Worm (Caenorhabditis elegans) whole organism, L4 larva: ENCODE data around the gene B0034.7.
A peak's percentile ranks its signal among the peaks of the same experiment; 100 is the strongest.

Source experiments
- D1046.2 ChIP-seq: fragments of 200-800 bp; sonication (Bioruptor generic); IDR thresholded peaks from 2 replicates; pipeline ENCODE4 v1.3.6; 2022; ENCODE audit warnings: missing genetic modification characterization, missing compliant biosample characterization
- F26F4.8 ChIP-seq: fragments of 200-800 bp; sonication (Bioruptor generic); conservative IDR thresholded peaks from 2 replicates; pipeline ENCODE4 v1.3.6; 2022; ENCODE audit warnings: missing genetic modification characterization, missing compliant biosample characterization
- F49E8.2 ChIP-seq: sonication (generic microtip); optimal IDR thresholded peaks from 2 replicates; lab custom pipeline; 2016; ENCODE audit warnings: missing compliant biosample characterization, mild to moderate bottlenecking, missing genetic modification characterization, borderline replicate concordance
- R02D3.7 ChIP-seq: fragments of 150-350 bp; sonication (generic microtip); optimal IDR thresholded peaks from 3 replicates; lab custom pipeline; 2014; ENCODE audit warnings: missing biosample characterization, missing genetic modification characterization
- Y5F2A.4 ChIP-seq: fragments of 200-800 bp; sonication (Bioruptor generic); optimal IDR thresholded peaks from 2 replicates; lab custom pipeline; 2018; ENCODE audit warnings: mild to moderate bottlenecking, missing genetic modification characterization, missing compliant biosample characterization
- aha-1 ChIP-seq: fragments of 150-350 bp; peaks from one replicate; lab custom pipeline; 2014; ENCODE audit warnings: missing biosample characterization, missing genetic modification characterization
- ama-1 ChIP-seq: fragments of 150-350 bp; optimal IDR thresholded peaks from 2 replicates; lab custom pipeline; 2014; ENCODE audit warnings: inconsistent platforms, mixed read lengths
- ceh-82 ChIP-seq: sonication (generic microtip); optimal IDR thresholded peaks from 2 replicates; lab custom pipeline; 2017; ENCODE audit warnings: missing biosample characterization, missing genetic modification characterization
- ctbp-1 ChIP-seq: fragments of 200-800 bp; sonication (Bioruptor generic); IDR thresholded peaks from 2 replicates; pipeline ENCODE4 v1.3.6; 2022; ENCODE audit warnings: missing genetic modification reagents, missing genetic modification characterization, missing compliant biosample characterization
- daf-12 ChIP-seq: fragments of 150-350 bp; optimal IDR thresholded peaks from 2 replicates; lab custom pipeline; 2014; ENCODE audit warnings: missing biosample characterization, missing genetic modification reagents, missing genetic modification characterization
- daf-16 ChIP-seq, 3 experiments: sonication (generic microtip); optimal IDR thresholded peaks; 2 replicates each; lab custom pipeline; 2016 to 2017; ENCODE audit warnings: missing genetic modification characterization in 3 of 3, missing genetic modification reagents in 3 of 3, mild to moderate bottlenecking in 2 of 3, missing compliant biosample characterization in 2 of 3, missing biosample characterization in 1 of 3, moderate library complexity in 1 of 3
- daf-8 ChIP-seq: fragments of 200-800 bp; sonication (Bioruptor generic); IDR thresholded peaks from 2 replicates; pipeline ENCODE4 v1.3.6; 2022; ENCODE audit warnings: missing genetic modification characterization, missing compliant biosample characterization
- dmd-6 ChIP-seq: fragments of 200-800 bp; sonication (Bioruptor generic); IDR thresholded peaks from 2 replicates; pipeline ENCODE4 v1.3.6; 2022; ENCODE audit warnings: missing genetic modification reagents, missing genetic modification characterization, missing compliant biosample characterization
- dmd-9 ChIP-seq: fragments of 200-800 bp; sonication (Bioruptor generic); IDR thresholded peaks from 2 replicates; pipeline ENCODE4 v1.3.6; 2022; ENCODE audit warnings: missing genetic modification reagents, missing genetic modification characterization, missing compliant biosample characterization
- dpl-1 ChIP-seq: fragments of 150-350 bp; optimal IDR thresholded peaks from 2 replicates; lab custom pipeline; 2014; ENCODE audit warnings: missing biosample characterization, missing genetic modification reagents, missing genetic modification characterization
- egl-43 ChIP-seq: fragments of 200-800 bp; sonication (Bioruptor generic); IDR thresholded peaks from 2 replicates; pipeline ENCODE4 v1.3.6; 2022; ENCODE audit warnings: missing genetic modification reagents, missing genetic modification characterization, missing compliant biosample characterization
- hlh-30 ChIP-seq: sonication (generic microtip); optimal IDR thresholded peaks from 2 replicates; lab custom pipeline; 2017; ENCODE audit warnings: antibody characterized with exemption, mild to moderate bottlenecking, missing genetic modification characterization, missing compliant biosample characterization; ENCODE audit not compliant: insufficient read depth
- jun-1 ChIP-seq: fragments of 150-350 bp; optimal IDR thresholded peaks from 2 replicates; lab custom pipeline; 2014; ENCODE audit warnings: missing biosample characterization, missing genetic modification reagents, missing genetic modification characterization
- lim-7 ChIP-seq: fragments of 200-800 bp; sonication (Bioruptor generic); IDR thresholded peaks from 2 replicates; pipeline ENCODE4 v1.3.6; 2022; ENCODE audit warnings: missing genetic modification characterization, missing compliant biosample characterization
- lin-15B ChIP-seq: fragments of 150-350 bp; sonication (generic microtip); optimal IDR thresholded peaks from 3 replicates; lab custom pipeline; 2014; ENCODE audit warnings: missing biosample characterization, missing genetic modification characterization
- lin-29 ChIP-seq: fragments of 200-800 bp; sonication (Bioruptor generic); IDR thresholded peaks from 2 replicates; pipeline ENCODE4 v1.3.6; 2022; ENCODE audit warnings: missing genetic modification reagents, missing genetic modification characterization, missing compliant biosample characterization
- lin-38 ChIP-seq: fragments of 200-800 bp; sonication (Bioruptor generic); IDR thresholded peaks from 2 replicates; pipeline ENCODE4 v1.3.6; 2022; ENCODE audit warnings: missing genetic modification reagents, missing genetic modification characterization, missing compliant biosample characterization
- lir-3 ChIP-seq: sonication (generic microtip); optimal IDR thresholded peaks from 2 replicates; lab custom pipeline; 2016; ENCODE audit warnings: mild to moderate bottlenecking, missing genetic modification characterization, missing compliant biosample characterization
- madf-9 ChIP-seq: fragments of 200-800 bp; sonication (Bioruptor generic); conservative IDR thresholded peaks from 2 replicates; pipeline ENCODE4 v1.3.6; 2022; ENCODE audit warnings: missing genetic modification reagents, missing genetic modification characterization, missing compliant biosample characterization
- mep-1 ChIP-seq: fragments of 150-350 bp; sonication (generic microtip); optimal IDR thresholded peaks from 3 replicates; lab custom pipeline; 2014; ENCODE audit warnings: missing biosample characterization, missing genetic modification characterization
- mes-2 ChIP-seq: sonication (generic microtip); optimal IDR thresholded peaks from 2 replicates; lab custom pipeline; 2016; ENCODE audit warnings: missing genotype, mild to moderate bottlenecking, missing genetic modification characterization, missing compliant biosample characterization; ENCODE audit not compliant: poor library complexity, severe bottlenecking
- mxl-2 ChIP-seq: fragments of 200-800 bp; sonication (Bioruptor generic); conservative IDR thresholded peaks from 2 replicates; pipeline ENCODE4 v1.3.6; 2022; ENCODE audit warnings: missing genetic modification reagents, missing genetic modification characterization, missing compliant biosample characterization
- mxl-3 ChIP-seq: fragments of 200-800 bp; sonication (Bioruptor generic); optimal IDR thresholded peaks from 2 replicates; lab custom pipeline; 2018; ENCODE audit warnings: mild to moderate bottlenecking, missing genetic modification characterization, missing compliant biosample characterization
- nhr-11 ChIP-seq: fragments of 150-350 bp; optimal IDR thresholded peaks from 2 replicates; lab custom pipeline; 2014; ENCODE audit warnings: missing biosample characterization, missing genetic modification characterization
- nhr-41 ChIP-seq: fragments of 200-800 bp; sonication (Bioruptor generic); IDR thresholded peaks from 2 replicates; pipeline ENCODE4 v1.3.6; 2022; ENCODE audit warnings: missing genetic modification reagents, missing genetic modification characterization, missing compliant biosample characterization
- nhr-42 ChIP-seq: fragments of 200-800 bp; sonication (Bioruptor generic); IDR thresholded peaks from 2 replicates; pipeline ENCODE4 v1.3.6; 2022; ENCODE audit warnings: missing genetic modification characterization, missing compliant biosample characterization
- nhr-48 ChIP-seq: sonication (generic microtip); optimal IDR thresholded peaks from 2 replicates; lab custom pipeline; 2016; ENCODE audit warnings: mild to moderate bottlenecking, missing genetic modification characterization, missing compliant biosample characterization
- nhr-77 ChIP-seq: fragments of 150-350 bp; optimal IDR thresholded peaks from 2 replicates; lab custom pipeline; 2014; ENCODE audit warnings: missing biosample characterization, missing genetic modification characterization
- pha-4 ChIP-seq, 2 experiments: fragments of 150-350 bp in 1 of 2; fragments of 200-800 bp in 1 of 2; sonication (Bioruptor generic) in 1 of 2; IDR thresholded peaks in 1 of 2; optimal IDR thresholded peaks in 1 of 2; 2 replicates each; pipeline versions ENCODE4 v1.3.6 to Lab custom; 2014 to 2022; ENCODE audit warnings: missing genetic modification characterization in 2 of 2, missing genetic modification reagents in 2 of 2, missing biosample characterization in 1 of 2, missing compliant biosample characterization in 1 of 2
- set-16 ChIP-seq: fragments of 200-800 bp; sonication (Bioruptor generic); IDR thresholded peaks from 2 replicates; pipeline ENCODE4 v1.3.6; 2022; ENCODE audit warnings: missing genetic modification reagents, missing genetic modification characterization, missing compliant biosample characterization
- skn-1 ChIP-seq: fragments of 150-350 bp; optimal IDR thresholded peaks from 2 replicates; lab custom pipeline; 2014; ENCODE audit warnings: missing biosample characterization, missing genetic modification characterization
- spr-3 ChIP-seq: fragments of 200-800 bp; sonication (Bioruptor generic); optimal IDR thresholded peaks from 2 replicates; lab custom pipeline; 2018; ENCODE audit warnings: mild to moderate bottlenecking, missing genetic modification characterization, missing compliant biosample characterization
- unc-62 ChIP-seq, 3 experiments: fragments of 150-350 bp in 1 of 3; sonication (generic microtip); optimal IDR thresholded peaks in 2 of 3; peaks in 1 of 3; 1 replicate in 1 of 3; 2 replicates in 2 of 3; lab custom pipeline; 2014 to 2017; ENCODE audit warnings: missing biosample characterization in 3 of 3, missing genetic modification characterization in 3 of 3, missing genetic modification reagents in 3 of 3, missing genotype in 1 of 3
- zip-2 ChIP-seq: fragments of 150-350 bp; optimal IDR thresholded peaks from 2 replicates; lab custom pipeline; 2014; ENCODE audit warnings: missing biosample characterization, missing genetic modification characterization
- ztf-11 ChIP-seq: fragments of 150-350 bp; optimal IDR thresholded peaks from 2 replicates; lab custom pipeline; 2014; ENCODE audit warnings: missing biosample characterization, missing genetic modification characterization

B0034.7 gene

DNA sequence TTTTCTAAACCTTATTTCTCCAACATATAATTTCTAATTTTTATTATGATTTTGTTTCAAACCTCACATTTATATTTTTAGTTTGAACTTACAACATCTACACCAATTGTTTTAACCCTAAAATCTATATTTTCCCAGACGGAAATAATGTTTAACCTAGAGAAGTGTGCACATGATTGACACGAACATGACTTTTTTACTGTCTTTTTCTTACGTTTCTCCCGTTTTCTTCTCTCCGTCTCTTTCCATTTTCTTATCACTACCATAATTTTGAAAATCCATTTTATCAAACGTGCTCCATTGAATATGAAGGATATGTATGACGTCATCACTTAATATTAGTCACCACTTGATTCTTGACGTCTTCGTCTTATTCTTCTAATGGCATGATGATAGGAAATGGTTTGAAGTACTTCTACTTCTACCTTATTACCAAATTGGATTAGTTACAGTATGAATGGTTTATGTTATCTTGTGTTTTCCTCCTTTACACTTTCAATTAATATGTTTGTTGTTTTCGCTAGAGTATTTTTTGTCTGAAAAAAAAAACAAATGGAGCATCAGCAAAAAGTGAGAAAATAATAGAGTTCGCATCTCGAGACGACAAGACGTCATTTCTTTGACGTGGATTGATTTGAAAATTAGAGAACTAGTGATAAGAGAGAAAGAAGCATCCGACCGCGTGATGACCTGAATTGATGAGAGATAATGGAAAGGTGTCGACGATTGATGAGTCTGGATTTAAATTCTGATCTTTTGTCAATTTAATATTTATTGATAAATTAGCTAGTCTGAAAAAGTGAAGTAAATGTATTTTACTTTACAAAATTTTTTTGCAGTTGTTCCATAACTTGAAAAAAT lies 29.3 kb upstream of the B0034.7 start (continued):
- no peak for TF ChIP-seq lim-7 (GFP tag; lab: Robert Waterston, UW)
- no peak for TF ChIP-seq nhr-41 (GFP tag; lab: Robert Waterston, UW)
- no peak for TF ChIP-seq pha-4 (GFP tag; IDR thresholded peaks at IDR 0.05; lab: Robert Waterston, UW)
- no peak for TF ChIP-seq pha-4 (tag; optimal IDR thresholded peaks at IDR 0.05; lab: Kevin White, UChicago)
- TF ChIP-seq nhr-11 (tag; lab: Kevin White, UChicago) = peak; percentile 66
- TF ChIP-seq D1046.2 (GFP tag; lab: Robert Waterston, UW) = no peak
- no peak for TF ChIP-seq ztf-11 (tag; lab: Kevin White, UChicago)
- no peak for TF ChIP-seq daf-8
- TF ChIP-seq nhr-48 (tag; lab: Kevin White, UChicago) = peak; percentile 22
- TF ChIP-seq dmd-6 = peak; percentile 87
- TF ChIP-seq set-16 (GFP tag; lab: Robert Waterston, UW) = no peak
- TF ChIP-seq nhr-77 (tag; lab: Kevin White, UChicago) = peak; percentile 45
- TF ChIP-seq mxl-3 (GFP tag; lab: Kevin White, UChicago) = no peak
- no peak for TF ChIP-seq ceh-82
- TF ChIP-seq lir-3 (tag; lab: Kevin White, UChicago) = no peak
- no peak for TF ChIP-seq jun-1 (tag; lab: Kevin White, UChicago)
- no peak for TF ChIP-seq lin-29 (GFP tag; lab: Robert Waterston, UW)
- no peak for TF ChIP-seq R02D3.7 (tag; lab: Kevin White, UChicago)
- no peak for TF ChIP-seq ctbp-1
- TF ChIP-seq Y5F2A.4 = no peak
- peak; percentile 15 for TF ChIP-seq dpl-1
- no peak for TF ChIP-seq nhr-42
- no peak for TF ChIP-seq F49E8.2 (tag; lab: Kevin White, UChicago)
- no peak for TF ChIP-seq mep-1 (tag; lab: Kevin White, UChicago)
- TF ChIP-seq madf-9 = no peak
- no peak for TF ChIP-seq ama-1 (lab: Kevin White, UChicago)
- TF ChIP-seq zip-2 (tag; lab: Kevin White, UChicago) = no peak
- TF ChIP-seq lin-38 (GFP tag; lab: Robert Waterston, UW) = no peak
- TF ChIP-seq hlh-30 (tag; lab: Kevin White, UChicago) = peak; percentile 86
- peak in 1 of 2 experiments; percentile 79 for TF ChIP-seq daf-16 (GFP tag; optimal IDR thresholded peaks at IDR 0.05; lab: Kevin White, UChicago)
- TF ChIP-seq daf-16 (tag; optimal IDR thresholded peaks at IDR 0.05; lab: Kevin White, UChicago) = peak; percentile 82
- no peak for TF ChIP-seq mxl-2 (GFP tag; lab: Robert Waterston, UW)
- no peak for TF ChIP-seq spr-3
- TF ChIP-seq lin-15B (tag; lab: Kevin White, UChicago) = no peak
- TF ChIP-seq mes-2 (tag; lab: Kevin White, UChicago) = peak; percentile 24
- no peak for TF ChIP-seq daf-12 (tag; lab: Kevin White, UChicago)
- TF ChIP-seq skn-1 (tag; lab: Kevin White, UChicago) = no peak

DNA sequence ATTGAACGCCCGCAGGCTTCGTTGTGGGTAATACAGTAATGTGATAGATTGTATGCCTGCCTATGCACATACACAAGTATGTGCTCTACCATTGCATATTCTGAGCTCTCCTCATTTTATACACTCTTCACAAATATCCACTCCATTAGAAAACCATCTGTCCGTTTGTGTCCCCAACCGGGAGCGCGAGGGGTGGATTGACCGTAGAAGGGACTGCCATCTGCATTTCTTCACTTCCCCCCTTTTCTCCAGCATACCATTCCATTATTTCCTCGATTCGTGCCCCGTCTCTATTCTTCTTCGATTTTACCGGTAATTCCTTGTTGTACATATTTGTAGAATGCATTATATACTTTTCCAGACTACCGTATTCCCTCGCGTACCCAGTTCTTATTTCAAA lies 28.3 kb upstream of the B0034.7 start:
- TF ChIP-seq egl-43 (0 out of 2 replicates have a peak, but pooled peaks have one; percentile 7), F26F4.8 (0 out of 2 replicates have a peak, but pooled peaks have one; percentile 52), aha-1 (tag; lab: Kevin White, UChicago) (peak; percentile 92), nhr-42 (peak; percentile 55; the same call in 1 of the 2 replicates), unc-62 (GFP tag; optimal IDR thresholded peaks at IDR 0.05 in 1 of 2; lab: Kevin White, UChicago) (peak in 1 of 2 experiments; percentile 46), unc-62 (tag; optimal IDR thresholded peaks at IDR 0.05; lab: Kevin White, UChicago) (no peak), dmd-9 (GFP tag; lab: Robert Waterston, UW) (no peak)
- TF ChIP-seq, all 104 proteins: peak for 5
